Fruit fly (Drosophila melanogaster) whole organism, embryonic: ENCODE results near the gene CG10283.
A peak's percentile ranks its signal among the peaks of the same experiment; 100 is the strongest.

Experiments used
- ATbp ChIP-seq: fragments of 200-800 bp; sonication (Bioruptor generic); optimal IDR thresholded peaks from 2 replicates; lab custom pipeline; 2017; ENCODE audit warnings: missing biosample characterization, mild to moderate bottlenecking, missing genetic modification characterization, missing genetic modification reagents
- CG12236 ChIP-seq: fragments of 200-800 bp; sonication (Bioruptor generic); optimal IDR thresholded peaks from 2 replicates; lab custom pipeline; 2016; ENCODE audit warnings: missing biosample characterization, missing genetic modification characterization
- CG1233 ChIP-seq: fragments of 200-800 bp; sonication (Bioruptor generic); optimal IDR thresholded peaks from 4 replicates; lab custom pipeline; 2018; ENCODE audit warnings: missing biosample characterization, mild to moderate bottlenecking, missing genetic modification characterization
- CG12744 ChIP-seq: fragments of 200-800 bp; sonication (Bioruptor generic); optimal IDR thresholded peaks from 2 replicates; lab custom pipeline; 2016; ENCODE audit warnings: missing biosample characterization, missing genetic modification characterization
- CG13287 ChIP-seq: fragments of 200-800 bp; sonication (Bioruptor generic); IDR thresholded peaks from 2 replicates; pipeline ENCODE4 v1.3.6; 2022; ENCODE audit warnings: missing biosample characterization, missing genetic modification characterization; ENCODE audit not compliant: partially characterized antibody
- CG14014 ChIP-seq: fragments of 200-800 bp; sonication (Bioruptor generic); IDR thresholded peaks from 2 replicates; pipeline ENCODE4 v1.3.6; 2022; ENCODE audit warnings: missing biosample characterization, missing genetic modification characterization
- CG14860 ChIP-seq: fragments of 200-800 bp; sonication (Bioruptor generic); IDR thresholded peaks from 3 replicates; pipeline ENCODE4 v1.3.6; 2022; ENCODE audit warnings: missing biosample characterization, missing genetic modification characterization; ENCODE audit not compliant: partially characterized antibody
- CG15696 ChIP-seq: fragments of 200-800 bp; sonication (Bioruptor generic); optimal IDR thresholded peaks from 2 replicates; lab custom pipeline; 2019; ENCODE audit warnings: missing biosample characterization, mild to moderate bottlenecking, missing genetic modification characterization, moderate library complexity
- CG17568 ChIP-seq: fragments of 200-800 bp; sonication (Bioruptor generic); optimal IDR thresholded peaks from 2 replicates; lab custom pipeline; 2018; ENCODE audit warnings: missing biosample characterization, mild to moderate bottlenecking, missing genetic modification characterization, moderate library complexity
- CG18476 ChIP-seq: fragments of 200-800 bp; sonication (Bioruptor generic); optimal IDR thresholded peaks from 2 replicates; lab custom pipeline; 2016; ENCODE audit warnings: missing biosample characterization, mild to moderate bottlenecking, missing genetic modification characterization
- CG31441 ChIP-seq: fragments of 200-800 bp; sonication (Bioruptor generic); IDR thresholded peaks from 2 replicates; pipeline ENCODE4 v1.3.6; 2022; ENCODE audit warnings: missing biosample characterization, missing genetic modification characterization
- CG32532 ChIP-seq: fragments of 200-800 bp; sonication (Bioruptor generic); IDR thresholded peaks from 2 replicates; pipeline ENCODE4 v1.3.6; 2022; ENCODE audit warnings: missing biosample characterization, missing genetic modification characterization
- CG3995 ChIP-seq: fragments of 200-800 bp; sonication (Bioruptor generic); optimal IDR thresholded peaks from 3 replicates; lab custom pipeline; 2016; ENCODE audit warnings: missing biosample characterization, missing genetic modification characterization
- CG5953 ChIP-seq: fragments of 200-800 bp; sonication (Bioruptor generic); IDR thresholded peaks from 2 replicates; pipeline ENCODE4 v1.3.6; 2022; ENCODE audit warnings: missing biosample characterization, missing genetic modification characterization
- CG8388 ChIP-seq: fragments of 200-800 bp; sonication (Bioruptor generic); optimal IDR thresholded peaks from 2 replicates; lab custom pipeline; 2019; ENCODE audit warnings: missing biosample characterization, mild to moderate bottlenecking, missing genetic modification characterization, moderate library complexity
- CG9609 ChIP-seq: fragments of 200-800 bp; sonication (Bioruptor generic); optimal IDR thresholded peaks from 3 replicates; lab custom pipeline; 2016; ENCODE audit warnings: missing biosample characterization, missing genetic modification characterization
- Camta ChIP-seq: fragments of 200-800 bp; sonication (Bioruptor generic); optimal IDR thresholded peaks from 2 replicates; lab custom pipeline; 2016; ENCODE audit warnings: missing biosample characterization, missing genetic modification characterization
- CrebB ChIP-seq: fragments of 200-800 bp; sonication (Bioruptor generic); optimal IDR thresholded peaks from 3 replicates; lab custom pipeline; 2018; ENCODE audit warnings: missing biosample characterization, mild to moderate bottlenecking, missing genetic modification characterization
- Drgx ChIP-seq: fragments of 200-800 bp; sonication (Bioruptor generic); IDR thresholded peaks from 2 replicates; pipeline ENCODE4 v1.3.6; 2022; ENCODE audit warnings: missing biosample characterization, missing genetic modification characterization
- HHEX ChIP-seq: fragments of 200-800 bp; sonication (Bioruptor generic); optimal IDR thresholded peaks from 3 replicates; lab custom pipeline; 2017; ENCODE audit warnings: missing biosample characterization, mild to moderate bottlenecking, missing genetic modification characterization, missing genetic modification reagents
- HmgZ ChIP-seq: fragments of 200-800 bp; sonication (Bioruptor generic); optimal IDR thresholded peaks from 2 replicates; lab custom pipeline; 2018; ENCODE audit warnings: missing biosample characterization, mild to moderate bottlenecking, missing genetic modification characterization
- Lhr ChIP-seq: fragments of 200-800 bp; sonication (Bioruptor generic); optimal IDR thresholded peaks from 3 replicates; lab custom pipeline; 2017; ENCODE audit warnings: mild to moderate bottlenecking, missing biosample characterization, missing genetic modification reagents, missing genetic modification characterization
- Lim3 ChIP-seq: fragments of 200-800 bp; sonication (Bioruptor generic); IDR thresholded peaks from 2 replicates; pipeline ENCODE4 v1.3.6; 2022; ENCODE audit warnings: missing biosample characterization, missing genetic modification characterization
- NFAT ChIP-seq: fragments of 200-800 bp; sonication (Bioruptor generic); IDR thresholded peaks from 2 replicates; pipeline ENCODE4 v1.3.6; 2022; ENCODE audit warnings: missing biosample characterization, missing genetic modification characterization
- NK7.1 ChIP-seq: fragments of 200-800 bp; sonication (Bioruptor generic); optimal IDR thresholded peaks from 3 replicates; lab custom pipeline; 2016; ENCODE audit warnings: missing biosample characterization, missing genetic modification characterization
- NfI ChIP-seq: fragments of 200-800 bp; sonication (Bioruptor generic); optimal IDR thresholded peaks from 3 replicates; lab custom pipeline; 2018; ENCODE audit warnings: missing biosample characterization, mild to moderate bottlenecking, missing genetic modification characterization, moderate library complexity
- Poxn ChIP-seq: fragments of 200-800 bp; sonication (Bioruptor generic); IDR thresholded peaks from 2 replicates; pipeline ENCODE4 v1.3.6; 2022; ENCODE audit warnings: missing biosample characterization, missing genetic modification characterization
- Six4 ChIP-seq: fragments of 200-800 bp; sonication (Bioruptor generic); optimal IDR thresholded peaks from 2 replicates; lab custom pipeline; 2016; ENCODE audit warnings: missing biosample characterization, missing genetic modification characterization
- Taf1 ChIP-seq: fragments of 200-800 bp; sonication (Bioruptor generic); IDR thresholded peaks from 2 replicates; pipeline ENCODE4 v1.3.6; 2022; ENCODE audit warnings: missing biosample characterization, missing genetic modification characterization
- ara ChIP-seq: fragments of 200-800 bp; sonication (Bioruptor generic); IDR thresholded peaks from 2 replicates; pipeline ENCODE4 v1.3.6; 2022; ENCODE audit warnings: missing biosample characterization, missing genetic modification characterization
- bab2 ChIP-seq: fragments of 200-800 bp; sonication (Bioruptor generic); optimal IDR thresholded peaks from 2 replicates; lab custom pipeline; 2016; ENCODE audit warnings: missing biosample characterization, missing genetic modification characterization
- chinmo ChIP-seq: fragments of 200-800 bp; sonication (Bioruptor generic); IDR thresholded peaks from 4 replicates; pipeline ENCODE4 v1.3.6; 2022; ENCODE audit warnings: missing biosample characterization, missing genetic modification characterization; ENCODE audit not compliant: partially characterized antibody
- crol ChIP-seq: fragments of 200-800 bp; sonication (Bioruptor generic); IDR thresholded peaks from 2 replicates; pipeline ENCODE4 v1.3.6; 2022; ENCODE audit warnings: missing biosample characterization, missing genetic modification characterization
- crp ChIP-seq, 2 experiments: fragments of 200-800 bp; sonication (Bioruptor generic); optimal IDR thresholded peaks; 2 replicates in 1 of 2; 3 replicates in 1 of 2; lab custom pipeline; 2017; ENCODE audit warnings: missing biosample characterization in 2 of 2, missing genetic modification characterization in 2 of 2, mild to moderate bottlenecking in 1 of 2, moderate library complexity in 1 of 2
- dmrt99B ChIP-seq: fragments of 200-800 bp; sonication (Bioruptor generic); optimal IDR thresholded peaks from 2 replicates; lab custom pipeline; 2018; ENCODE audit warnings: missing biosample characterization, mild to moderate bottlenecking, missing genetic modification characterization, moderate library complexity
- ewg ChIP-seq: fragments of 200-800 bp; sonication (Bioruptor generic); optimal IDR thresholded peaks from 3 replicates; lab custom pipeline; 2017; ENCODE audit warnings: mild to moderate bottlenecking, missing biosample characterization, missing genetic modification reagents, missing genetic modification characterization
- gfzf ChIP-seq: fragments of 200-800 bp; sonication (Bioruptor generic); optimal IDR thresholded peaks from 2 replicates; lab custom pipeline; 2016; ENCODE audit warnings: missing biosample characterization, mild to moderate bottlenecking, missing genetic modification characterization, moderate library complexity
- hth ChIP-seq: fragments of >200 bp; optimal IDR thresholded peaks from 2 replicates; lab custom pipeline; 2017; ENCODE audit warnings: inconsistent platforms
- jumu ChIP-seq: fragments of 200-800 bp; sonication (Bioruptor generic); optimal IDR thresholded peaks from 3 replicates; lab custom pipeline; 2016; ENCODE audit warnings: missing biosample characterization, missing genetic modification characterization
- lov ChIP-seq, 2 experiments: fragments of 200-800 bp in 1 of 2; fragments of >200 bp in 1 of 2; sonication (Bioruptor generic) in 1 of 2; IDR thresholded peaks in 1 of 2; optimal IDR thresholded peaks in 1 of 2; 2 replicates in 1 of 2; 3 replicates in 1 of 2; pipeline versions ENCODE4 v1.3.6 to Lab custom; 2017 to 2022; ENCODE audit warnings: missing biosample characterization in 1 of 2, missing genetic modification characterization in 1 of 2
- phol ChIP-seq: fragments of 200-800 bp; sonication (Bioruptor generic); optimal IDR thresholded peaks from 3 replicates; lab custom pipeline; 2018; ENCODE audit warnings: missing biosample characterization, mild to moderate bottlenecking, missing genetic modification characterization, moderate library complexity
- pnt ChIP-seq: fragments of 200-800 bp; sonication (Bioruptor generic); optimal IDR thresholded peaks from 3 replicates; lab custom pipeline; 2016; ENCODE audit warnings: missing biosample characterization, missing genetic modification characterization
- rib ChIP-seq: fragments of 200-800 bp; sonication (Bioruptor generic); IDR thresholded peaks from 2 replicates; pipeline ENCODE4 v1.3.6; 2022; ENCODE audit warnings: missing biosample characterization, missing genetic modification characterization
- salm ChIP-seq: fragments of 200-800 bp; sonication (Bioruptor generic); optimal IDR thresholded peaks from 2 replicates; lab custom pipeline; 2018; ENCODE audit warnings: missing biosample characterization, mild to moderate bottlenecking, missing genetic modification characterization
- sisA ChIP-seq: fragments of 200-800 bp; sonication (Bioruptor generic); IDR thresholded peaks from 2 replicates; pipeline ENCODE4 v1.3.6; 2022; ENCODE audit warnings: missing biosample characterization, missing genetic modification characterization
- stwl ChIP-seq: fragments of 200-800 bp; sonication (Bioruptor generic); optimal IDR thresholded peaks from 3 replicates; lab custom pipeline; 2018; ENCODE audit warnings: missing biosample characterization, mild to moderate bottlenecking, missing genetic modification characterization, moderate library complexity
- tgo ChIP-seq: fragments of 200-800 bp; sonication (Bioruptor generic); IDR thresholded peaks from 3 replicates; pipeline ENCODE4 v1.3.6; 2022; ENCODE audit warnings: missing biosample characterization, missing genetic modification characterization
- trh ChIP-seq: fragments of 200-800 bp; sonication (Bioruptor generic); optimal IDR thresholded peaks from 2 replicates; lab custom pipeline; 2016; ENCODE audit warnings: missing biosample characterization, missing genetic modification characterization
- zf30C ChIP-seq: fragments of 200-800 bp; sonication (Bioruptor generic); optimal IDR thresholded peaks from 3 replicates; lab custom pipeline; 2018; ENCODE audit warnings: missing biosample characterization, mild to moderate bottlenecking, missing genetic modification characterization
- zfh2 ChIP-seq: fragments of 200-800 bp; sonication (Bioruptor generic); optimal IDR thresholded peaks from 2 replicates; lab custom pipeline; 2016; ENCODE audit warnings: missing biosample characterization, missing genetic modification characterization

The CG10283 gene

dm6 chr2L:18477455-18477854 lies 6.9 kb downstream of the CG10283 start (continued):
- TF ChIP-seq CG15696 (tag; lab: Kevin White, UChicago) (peak; percentile 90), salm (tag; lab: Kevin White, UChicago) (peak; percentile 86), HmgZ (tag; lab: Kevin White, UChicago) (no peak), CG1233 (GFP tag; lab: Kevin White, UChicago) (peak; percentile 84), Lhr (GFP tag; lab: Kevin White, UChicago) (peak; percentile 78), hth (lab: Kevin White, UChicago) (no peak), bab2 (GFP tag; lab: Kevin White, UChicago) (peak; percentile 55), CG31441 (GFP tag; lab: Robert Waterston, UW) (peak; percentile 8; the same call in 1 of the 2 replicates), pnt (GFP tag; lab: Kevin White, UChicago) (peak; percentile 53), ewg (GFP tag; lab: Kevin White, UChicago) (peak; percentile 67), CG3995 (GFP tag; lab: Kevin White, UChicago) (no peak), rib (GFP tag; lab: Robert Waterston, UW) (peak; percentile 78; the same call in 1 of the 2 replicates), chinmo (GFP tag; lab: Robert Waterston, UW) (no peak), NFAT (GFP tag; lab: Robert Waterston, UW) (peak; percentile 86; the same call in 1 of the 2 replicates), lov (optimal IDR thresholded peaks at IDR 0.05; lab: Kevin White, UChicago) (no peak), lov (GFP tag; IDR thresholded peaks at IDR 0.05; lab: Robert Waterston, UW) (peak; percentile 87), crp (GFP tag; optimal IDR thresholded peaks at IDR 0.05; lab: Kevin White, UChicago) (peak in 1 of 2 experiments; percentile 14), ATbp (peak; percentile 88), CG12236 (GFP tag; lab: Kevin White, UChicago) (peak; percentile 8), CG17568 (GFP tag; lab: Kevin White, UChicago) (peak; percentile 78), HHEX (GFP tag; lab: Kevin White, UChicago) (peak; percentile 86), CG14860 (GFP tag; lab: Robert Waterston, UW) (no peak), stwl (tag; lab: Kevin White, UChicago) (peak; percentile 63), CG18476 (GFP tag; lab: Kevin White, UChicago) (peak; percentile 67), dmrt99B (tag; lab: Kevin White, UChicago) (peak; percentile 94), zf30C (GFP tag; lab: Kevin White, UChicago) (peak; percentile 86), Lim3 (GFP tag; lab: Robert Waterston, UW) (no peak), sisA (GFP tag; lab: Robert Waterston, UW) (peak; percentile 92), CG8388 (GFP tag; lab: Kevin White, UChicago) (peak; percentile 95), CG32532 (GFP tag; lab: Robert Waterston, UW) (peak; percentile 92), CG5953 (GFP tag; lab: Robert Waterston, UW) (no peak; the same call in 1 of the 2 replicates), Taf1 (GFP tag; lab: Robert Waterston, UW) (peak; percentile 70), Six4 (peak; percentile 89), crol (peak; percentile 58), NK7.1 (GFP tag; lab: Kevin White, UChicago) (no peak), trh (GFP tag; lab: Kevin White, UChicago) (peak; percentile 83), CG12744 (GFP tag; lab: Kevin White, UChicago) (no peak), zfh2 (GFP tag; lab: Kevin White, UChicago) (no peak), CG14014 (peak; percentile 89), Poxn (GFP tag; lab: Robert Waterston, UW) (0 out of 2 replicates have a peak, but pooled peaks have one; percentile 37), Camta (GFP tag; lab: Kevin White, UChicago) (peak; percentile 59), phol (tag; lab: Kevin White, UChicago) (peak; percentile 92), jumu (no peak), Drgx (GFP tag; lab: Robert Waterston, UW) (peak; percentile 75), NfI (GFP tag; lab: Kevin White, UChicago) (peak; percentile 78), CG9609 (GFP tag; lab: Kevin White, UChicago) (no peak), CG13287 (GFP tag; lab: Robert Waterston, UW) (no peak), CrebB (tag; lab: Kevin White, UChicago) (peak; percentile 77), ara (GFP tag; lab: Robert Waterston, UW) (peak; percentile 94), gfzf (GFP tag; lab: Kevin White, UChicago) (no peak), tgo (peak; percentile 93)
